Fruit fly (Drosophila melanogaster) whole organism, pupa: ENCODE measurements around the gene mRpL45.

Experiments
- CG10348 ChIP-seq: fragments of 200-800 bp; sonication (Bioruptor generic); IDR thresholded peaks from 2 replicates; pipeline ENCODE4 v1.3.6; 2022; ENCODE audit warnings: missing biosample characterization, missing genetic modification characterization
- CG12605 ChIP-seq: fragments of 200-800 bp; sonication (Bioruptor generic); IDR thresholded peaks from 2 replicates; pipeline ENCODE4 v1.3.6; 2022; ENCODE audit warnings: missing biosample characterization, missing genetic modification characterization
- CG13204 ChIP-seq: fragments of 200-800 bp; sonication (Bioruptor generic); optimal IDR thresholded peaks from 2 replicates; lab custom pipeline; 2018; ENCODE audit warnings: missing biosample characterization, mild to moderate bottlenecking, missing genetic modification characterization, moderate library complexity
- CG14655 ChIP-seq: fragments of 200-800 bp; sonication (Bioruptor generic); optimal IDR thresholded peaks from 3 replicates; lab custom pipeline; 2017; ENCODE audit warnings: mild to moderate bottlenecking, missing biosample characterization, missing genetic modification reagents, missing genetic modification characterization
- CG15710 ChIP-seq: fragments of 200-800 bp; sonication (Bioruptor generic); optimal IDR thresholded peaks from 2 replicates; lab custom pipeline; 2018; ENCODE audit warnings: missing biosample characterization, mild to moderate bottlenecking, missing genetic modification characterization, moderate library complexity
- CG17806 ChIP-seq: fragments of 200-800 bp; sonication (Bioruptor generic); optimal IDR thresholded peaks from 2 replicates; lab custom pipeline; 2018; ENCODE audit warnings: missing biosample characterization, mild to moderate bottlenecking, missing genetic modification characterization, moderate library complexity
- CG32121 ChIP-seq: fragments of 200-800 bp; sonication (Bioruptor generic); IDR thresholded peaks from 2 replicates; pipeline ENCODE4 v1.3.6; 2022; ENCODE audit warnings: missing biosample characterization, missing genetic modification characterization
- CG34367 ChIP-seq: fragments of 200-800 bp; sonication (Bioruptor generic); optimal IDR thresholded peaks from 2 replicates; lab custom pipeline; 2018; ENCODE audit warnings: missing biosample characterization, mild to moderate bottlenecking, missing genetic modification characterization
- CG4496 ChIP-seq: fragments of 200-800 bp; sonication (Bioruptor generic); IDR thresholded peaks from 3 replicates; pipeline ENCODE4 v1.3.6; 2022; ENCODE audit warnings: missing biosample characterization, missing genetic modification characterization
- CG8159 ChIP-seq: fragments of 200-800 bp; sonication (Bioruptor generic); optimal IDR thresholded peaks from 3 replicates; lab custom pipeline; 2018; ENCODE audit warnings: missing biosample characterization, mild to moderate bottlenecking, missing genetic modification characterization, moderate library complexity
- CG8301 ChIP-seq: fragments of 200-800 bp; sonication (Bioruptor generic); optimal IDR thresholded peaks from 2 replicates; lab custom pipeline; 2018; ENCODE audit warnings: missing biosample characterization, mild to moderate bottlenecking, missing genetic modification characterization
- CG9948 ChIP-seq: fragments of 200-800 bp; sonication (Bioruptor generic); optimal IDR thresholded peaks from 2 replicates; lab custom pipeline; 2018; ENCODE audit warnings: missing biosample characterization, mild to moderate bottlenecking, missing genetic modification characterization, moderate library complexity
- D1 ChIP-seq: fragments of 200-800 bp; sonication (Bioruptor generic); optimal IDR thresholded peaks from 2 replicates; lab custom pipeline; 2018; ENCODE audit warnings: missing biosample characterization, mild to moderate bottlenecking, missing genetic modification characterization, moderate library complexity
- EcR ChIP-seq: fragments of 200-800 bp; sonication (Bioruptor generic); optimal IDR thresholded peaks from 3 replicates; lab custom pipeline; 2019; ENCODE audit warnings: missing biosample characterization, missing genetic modification characterization, mild to moderate bottlenecking, moderate library complexity, missing genetic modification reagents
- Ets98B ChIP-seq: fragments of 200-800 bp; sonication (Bioruptor generic); IDR thresholded peaks from 2 replicates; pipeline ENCODE4 v1.3.6; 2022; ENCODE audit warnings: missing biosample characterization, missing genetic modification characterization
- Pif1A ChIP-seq: fragments of 200-800 bp; sonication (Bioruptor generic); optimal IDR thresholded peaks from 3 replicates; lab custom pipeline; 2016; ENCODE audit warnings: missing biosample characterization, missing genetic modification characterization
- Pif1B ChIP-seq: fragments of 200-800 bp; sonication (Bioruptor generic); optimal IDR thresholded peaks from 3 replicates; lab custom pipeline; 2016; ENCODE audit warnings: missing biosample characterization, missing genetic modification characterization
- Snoo ChIP-seq: fragments of 200-800 bp; sonication (Bioruptor generic); optimal IDR thresholded peaks from 3 replicates; lab custom pipeline; 2017; ENCODE audit warnings: missing biosample characterization, mild to moderate bottlenecking, missing genetic modification characterization, inconsistent platforms
- fd96Ca ChIP-seq: fragments of 200-800 bp; sonication (Bioruptor generic); IDR thresholded peaks from 3 replicates; pipeline ENCODE4 v1.3.6; 2022; ENCODE audit warnings: missing biosample characterization, missing genetic modification characterization
- gl ChIP-seq: fragments of 200-800 bp; sonication (Bioruptor generic); optimal IDR thresholded peaks from 2 replicates; lab custom pipeline; 2018; ENCODE audit warnings: missing biosample characterization, mild to moderate bottlenecking, missing genetic modification characterization
- rn ChIP-seq: fragments of 200-800 bp; sonication (Bioruptor generic); IDR thresholded peaks from 2 replicates; pipeline ENCODE4 v1.3.6; 2022; ENCODE audit warnings: missing biosample characterization, missing genetic modification characterization

mRpL45 gene

dm6 chr3R:22598759-22599158 is 19.5 kb upstream of the mRpL45 start:
- TF ChIP-seq CG34367, result no peak
- no peak for TF ChIP-seq EcR (GFP tag; lab: Kevin White, UChicago)
- no peak for TF ChIP-seq rn
- TF ChIP-seq gl, result no peak
- TF ChIP-seq CG32121 (GFP tag; lab: Robert Waterston, UW), result no peak
- TF ChIP-seq CG8301 (tag; lab: Kevin White, UChicago), result no peak
- TF ChIP-seq D1 (tag; lab: Kevin White, UChicago), result no peak
- no peak for TF ChIP-seq CG14655 (GFP tag; lab: Kevin White, UChicago)
- TF ChIP-seq Pif1A, result no peak
- TF ChIP-seq CG12605 (GFP tag; lab: Robert Waterston, UW), result no peak
- no peak for TF ChIP-seq CG4496 (GFP tag; lab: Robert Waterston, UW)
- TF ChIP-seq CG10348 (GFP tag; lab: Robert Waterston, UW), result no peak
- no peak for TF ChIP-seq Snoo
- TF ChIP-seq CG13204 (GFP tag; lab: Kevin White, UChicago), result no peak
- TF ChIP-seq fd96Ca (GFP tag; lab: Robert Waterston, UW), result no peak
- no peak for TF ChIP-seq Pif1B (GFP tag; lab: Kevin White, UChicago)
- no peak for TF ChIP-seq CG15710
- no peak for TF ChIP-seq CG17806
- no peak for TF ChIP-seq Ets98B (GFP tag; lab: Robert Waterston, UW)

dm6 chr3R:22602783-22603182 is 15.5 kb upstream of the mRpL45 start:
- no peak for TF ChIP-seq CG15710
- no peak for TF ChIP-seq EcR (GFP tag; lab: Kevin White, UChicago)
- TF ChIP-seq CG4496 (GFP tag; lab: Robert Waterston, UW), result no peak
- no peak for TF ChIP-seq gl
- no peak for TF ChIP-seq Pif1A
- no peak for TF ChIP-seq CG8159 (tag; lab: Kevin White, UChicago)
- TF ChIP-seq CG12605 (GFP tag; lab: Robert Waterston, UW), result no peak
- TF ChIP-seq CG13204 (GFP tag; lab: Kevin White, UChicago), result no peak
- TF ChIP-seq Snoo, result no peak
- no peak for TF ChIP-seq CG34367
- no peak for TF ChIP-seq CG9948 (tag; lab: Kevin White, UChicago)
- TF ChIP-seq CG17806, result no peak
- no peak for TF ChIP-seq CG8301 (tag; lab: Kevin White, UChicago)
- no peak for TF ChIP-seq Pif1B (GFP tag; lab: Kevin White, UChicago)
- no peak for TF ChIP-seq CG10348 (GFP tag; lab: Robert Waterston, UW)
- TF ChIP-seq fd96Ca (GFP tag; lab: Robert Waterston, UW), result no peak
- no peak for TF ChIP-seq CG32121 (GFP tag; lab: Robert Waterston, UW)
- TF ChIP-seq rn, result no peak
- no peak for TF ChIP-seq CG14655 (GFP tag; lab: Kevin White, UChicago)
- no peak for TF ChIP-seq D1 (tag; lab: Kevin White, UChicago)

dm6 chr3R:22609185-22609584 is 9.1 kb upstream of the mRpL45 start, which contains the start of gene CG13843:
TSS of gene CG13843 (plus strand) at chr3R:22609485.
- TF ChIP-seq CG34367 (no peak), D1 (tag; lab: Kevin White, UChicago) (no peak), rn (no peak), Pif1A (no peak), Snoo (no peak), CG8159 (tag; lab: Kevin White, UChicago) (no peak), CG4496 (GFP tag; lab: Robert Waterston, UW) (no peak), CG12605 (GFP tag; lab: Robert Waterston, UW) (no peak), CG13204 (GFP tag; lab: Kevin White, UChicago) (no peak), CG15710 (no peak), CG14655 (GFP tag; lab: Kevin White, UChicago) (no peak), CG10348 (GFP tag; lab: Robert Waterston, UW) (no peak), CG17806 (no peak), Pif1B (GFP tag; lab: Kevin White, UChicago) (no peak), Ets98B (GFP tag; lab: Robert Waterston, UW) (no peak), EcR (GFP tag; lab: Kevin White, UChicago) (no peak), CG9948 (tag; lab: Kevin White, UChicago) (no peak), fd96Ca (GFP tag; lab: Robert Waterston, UW) (no peak), CG32121 (GFP tag; lab: Robert Waterston, UW) (no peak)
- TF ChIP-seq, all 21 proteins: peak for 0

- TF ChIP-seq Pif1B (GFP tag; lab: Kevin White, UChicago) (no peak), rn (no peak), CG17806 (no peak), CG10348 (GFP tag; lab: Robert Waterston, UW) (no peak), CG32121 (GFP tag; lab: Robert Waterston, UW) (no peak), CG15710 (no peak), CG8301 (tag; lab: Kevin White, UChicago) (no peak)
Observed at dm6 chr3R:22613448-22613847, 4.8 kb upstream of the mRpL45 start, which contains the start of the genes CG31156 and mRRF2. TSS of gene CG31156 (minus strand) at chr3R:22613656. TSS of gene mRRF2 (plus strand) at chr3R:22613686.

- no peak for TF ChIP-seq Pif1B (GFP tag; lab: Kevin White, UChicago)
- no peak for TF ChIP-seq Snoo
- TF ChIP-seq, all 21 proteins: peak for 0
Observed at dm6 chr3R:22616211-22616610, 2.1 kb upstream of the mRpL45 start, which contains the start of gene CG31161. TSS of gene CG31161 (plus strand) at chr3R:22616511.

- no peak for TF ChIP-seq D1 (tag; lab: Kevin White, UChicago)
- peak; percentile 70 for TF ChIP-seq gl
- TF ChIP-seq fd96Ca (GFP tag; lab: Robert Waterston, UW), result peak; percentile 93
- peak; percentile 89 for TF ChIP-seq CG8159 (tag; lab: Kevin White, UChicago)
- TF ChIP-seq CG8301 (tag; lab: Kevin White, UChicago), result peak; percentile 90
- TF ChIP-seq Snoo, result peak; percentile 81
- TF ChIP-seq Pif1A, result no peak
- TF ChIP-seq CG12605 (GFP tag; lab: Robert Waterston, UW), result peak; percentile 93
- TF ChIP-seq CG17806, result peak; percentile 91
- peak; percentile 82 for TF ChIP-seq CG34367
- peak; percentile 92 for TF ChIP-seq Pif1B (GFP tag; lab: Kevin White, UChicago)
- peak; percentile 96 for TF ChIP-seq CG4496 (GFP tag; lab: Robert Waterston, UW)
- TF ChIP-seq EcR (GFP tag; lab: Kevin White, UChicago), result peak; percentile 79
- peak; percentile 84 for TF ChIP-seq rn
- TF ChIP-seq CG13204 (GFP tag; lab: Kevin White, UChicago), result no peak
- peak; percentile 87 for TF ChIP-seq CG15710
- TF ChIP-seq CG9948 (tag; lab: Kevin White, UChicago), result peak; percentile 84
- peak; percentile 96 for TF ChIP-seq CG32121 (GFP tag; lab: Robert Waterston, UW)
- TF ChIP-seq CG14655 (GFP tag; lab: Kevin White, UChicago), result no peak
- peak; percentile 96 for TF ChIP-seq Ets98B (GFP tag; lab: Robert Waterston, UW)
- peak; percentile 73 for TF ChIP-seq CG10348 (GFP tag; lab: Robert Waterston, UW)
Observed at dm6 chr3R:22624737-22625136, 6.4 kb downstream of the mRpL45 start.
